Fruit fly (Drosophila melanogaster): ENCODE measurements around the gene slgA.

- TF ChIP-seq CG3032 (tag; optimal IDR thresholded peaks at IDR 0.05) (no peak), CG8319 (GFP tag; optimal IDR thresholded peaks at IDR 0.05) (no peak), net (GFP tag; optimal IDR thresholded peaks at IDR 0.05) (no peak), CG16779 (tag; optimal IDR thresholded peaks at IDR 0.05) (no peak), Sox102F (GFP tag; optimal IDR thresholded peaks at IDR 0.05) (no peak), fd59A (GFP tag; optimal IDR thresholded peaks at IDR 0.05) (no peak), CG11902 (GFP tag; optimal IDR thresholded peaks at IDR 0.05) (no peak), fd85E (GFP tag; optimal IDR thresholded peaks at IDR 0.05) (no peak), Gug (GFP tag; IDR thresholded peaks at IDR 0.05) (no peak), CG34406 (GFP tag; optimal IDR thresholded peaks at IDR 0.05) (no peak)
Measured at dm6 chrX:21365421-21365820, 8.4 kb upstream of the slgA start.

Measured in whole organism, prepupa.